Fruit fly (Drosophila melanogaster): ENCODE results near the gene CG15155.

- TF ChIP-seq CG8478 (optimal IDR thresholded peaks at IDR 0.05) (no peak), CTCF (optimal IDR thresholded peaks at IDR 0.05) (no peak)
Observed at dm6 chr2L:18145253-18145652, 9.4 kb upstream of the CG15155 start.
